Worm (Caenorhabditis elegans) whole organism, young adult: ENCODE measurements around the gene mut-15.

Experiments used
- B0336.3 ChIP-seq: fragments of 200-800 bp; sonication (Bioruptor generic); IDR thresholded peaks from 2 replicates; pipeline ENCODE4 v1.3.6; 2022; ENCODE audit warnings: missing genetic modification characterization, missing compliant biosample characterization
- F23B12.7 ChIP-seq: sonication (generic microtip); optimal IDR thresholded peaks from 2 replicates; lab custom pipeline; 2017; ENCODE audit warnings: missing genetic modification characterization, mild to moderate bottlenecking, missing compliant biosample characterization, antibody characterized with exemption, moderate library complexity; ENCODE audit not compliant: insufficient read depth
- F33H1.4 ChIP-seq: fragments of 200-800 bp; sonication (Bioruptor generic); IDR thresholded peaks from 2 replicates; pipeline ENCODE4 v1.3.6; 2022; ENCODE audit warnings: missing genetic modification reagents, missing genetic modification characterization, missing compliant biosample characterization
- F57A8.1 ChIP-seq: fragments of 200-800 bp; sonication (Bioruptor generic); optimal IDR thresholded peaks from 2 replicates; lab custom pipeline; 2018; ENCODE audit warnings: mild to moderate bottlenecking, missing genetic modification characterization, moderate library complexity, missing compliant biosample characterization
- F57C9.4 ChIP-seq: sonication (generic microtip); optimal IDR thresholded peaks from 2 replicates; lab custom pipeline; 2017; ENCODE audit warnings: mild to moderate bottlenecking, missing genetic modification characterization, missing compliant biosample characterization
- Y53G8AR.9 ChIP-seq: fragments of 200-800 bp; sonication (Bioruptor generic); conservative IDR thresholded peaks from 2 replicates; pipeline ENCODE4 v1.3.6; 2022; ENCODE audit warnings: missing genetic modification reagents, missing genetic modification characterization, missing compliant biosample characterization
- Y67H2A.10 ChIP-seq: fragments of 200-800 bp; sonication (Bioruptor generic); conservative IDR thresholded peaks from 2 replicates; pipeline ENCODE4 v1.3.6; 2022; ENCODE audit warnings: missing genetic modification reagents, missing genetic modification characterization, missing compliant biosample characterization
- akir-1 ChIP-seq: fragments of 200-800 bp; sonication (Bioruptor generic); optimal IDR thresholded peaks from 2 replicates; lab custom pipeline; 2018; ENCODE audit warnings: mild to moderate bottlenecking, missing genetic modification characterization, moderate library complexity, missing compliant biosample characterization
- ama-1 ChIP-seq, 3 experiments: fragments of 150-350 bp in 1 of 3; sonication (generic microtip) in 2 of 3; optimal IDR thresholded peaks; 2 replicates each; lab custom pipeline; 2014 to 2018; ENCODE audit warnings: missing biosample characterization in 2 of 3, missing genetic modification characterization in 2 of 3, missing genetic modification reagents in 2 of 3
- aptf-3 ChIP-seq: fragments of 200-800 bp; sonication (Bioruptor generic); IDR thresholded peaks from 2 replicates; pipeline ENCODE4 v1.3.6; 2022; ENCODE audit warnings: missing genetic modification characterization, missing compliant biosample characterization
- atf-7 ChIP-seq: sonication (generic microtip); optimal IDR thresholded peaks from 2 replicates; lab custom pipeline; 2017; ENCODE audit warnings: mild to moderate bottlenecking, missing genetic modification characterization, missing compliant biosample characterization
- attf-6 ChIP-seq: fragments of 200-800 bp; sonication (Bioruptor generic); IDR thresholded peaks from 2 replicates; pipeline ENCODE4 v1.3.6; 2022; ENCODE audit warnings: missing genetic modification reagents, missing genetic modification characterization, missing compliant biosample characterization
- bed-2 ChIP-seq: fragments of 200-800 bp; sonication (Bioruptor generic); IDR thresholded peaks from 2 replicates; pipeline ENCODE4 v1.3.6; 2022; ENCODE audit warnings: missing genetic modification reagents, missing genetic modification characterization, missing compliant biosample characterization
- cebp-1 ChIP-seq, 2 experiments: fragments of 200-800 bp in 1 of 2; sonication (Bioruptor generic) in 1 of 2; sonication (generic microtip) in 1 of 2; IDR thresholded peaks in 1 of 2; optimal IDR thresholded peaks in 1 of 2; 2 replicates each; pipeline versions ENCODE4 v1.3.6 to Lab custom; 2017 to 2022; ENCODE audit warnings: missing compliant biosample characterization in 2 of 2, missing genetic modification characterization in 2 of 2, mild to moderate bottlenecking in 1 of 2, missing genetic modification reagents in 1 of 2, moderate library complexity in 1 of 2
- ceh-91 ChIP-seq: fragments of 200-800 bp; sonication (Bioruptor generic); IDR thresholded peaks from 2 replicates; pipeline ENCODE4 v1.3.6; 2022; ENCODE audit warnings: missing genetic modification reagents, missing genetic modification characterization, missing compliant biosample characterization
- chd-7 ChIP-seq: sonication (generic microtip); optimal IDR thresholded peaks from 2 replicates; lab custom pipeline; 2016; ENCODE audit warnings: mild to moderate bottlenecking, missing genetic modification characterization, moderate library complexity, missing compliant biosample characterization
- die-1 ChIP-seq: sonication (generic microtip); optimal IDR thresholded peaks from 2 replicates; lab custom pipeline; 2016; ENCODE audit warnings: missing genotype, mild to moderate bottlenecking, missing genetic modification characterization, missing compliant biosample characterization
- efl-1 ChIP-seq: fragments of 150-350 bp; optimal IDR thresholded peaks from 2 replicates; lab custom pipeline; 2014; ENCODE audit warnings: missing biosample characterization, missing genetic modification reagents, missing genetic modification characterization
- egl-18 ChIP-seq: fragments of 200-800 bp; sonication (Bioruptor generic); IDR thresholded peaks from 2 replicates; pipeline ENCODE4 v1.3.6; 2022; ENCODE audit warnings: missing genetic modification reagents, missing genetic modification characterization, missing compliant biosample characterization
- egl-44 ChIP-seq: fragments of 200-800 bp; sonication (Bioruptor generic); IDR thresholded peaks from 2 replicates; pipeline ENCODE4 v1.3.6; 2022; ENCODE audit warnings: missing genetic modification reagents, missing genetic modification characterization, missing compliant biosample characterization
- egrh-3 ChIP-seq: fragments of 200-800 bp; sonication (Bioruptor generic); IDR thresholded peaks from 2 replicates; pipeline ENCODE4 v1.3.6; 2022; ENCODE audit warnings: missing genetic modification reagents, missing genetic modification characterization, missing compliant biosample characterization
- ekl-4 ChIP-seq: fragments of 200-800 bp; sonication (Bioruptor generic); IDR thresholded peaks from 2 replicates; pipeline ENCODE4 v1.3.6; 2022; ENCODE audit warnings: missing genetic modification reagents, missing genetic modification characterization, missing compliant biosample characterization
- fkh-3 ChIP-seq: sonication (generic microtip); optimal IDR thresholded peaks from 2 replicates; lab custom pipeline; 2016; ENCODE audit warnings: mild to moderate bottlenecking, missing genetic modification characterization, missing compliant biosample characterization
- gei-17 ChIP-seq: fragments of 200-800 bp; sonication (Bioruptor generic); optimal IDR thresholded peaks from 2 replicates; lab custom pipeline; 2018; ENCODE audit warnings: mild to moderate bottlenecking, missing genetic modification characterization, missing compliant biosample characterization
- him-1 ChIP-seq: sonication (generic microtip); optimal IDR thresholded peaks from 2 replicates; lab custom pipeline; 2016; ENCODE audit warnings: missing genotype, missing genetic modification reagents, missing genetic modification characterization, missing compliant biosample characterization
- hrde-1 ChIP-seq: sonication (generic microtip); optimal IDR thresholded peaks from 2 replicates; lab custom pipeline; 2016; ENCODE audit warnings: missing genetic modification characterization, mild to moderate bottlenecking, missing compliant biosample characterization, moderate library complexity, missing genotype, missing genetic modification reagents, borderline replicate concordance
- let-526 ChIP-seq: fragments of 200-800 bp; sonication (Bioruptor generic); IDR thresholded peaks from 2 replicates; pipeline ENCODE4 v1.3.6; 2022; ENCODE audit warnings: missing genetic modification reagents, missing genetic modification characterization, missing compliant biosample characterization
- let-607 ChIP-seq, 2 experiments: fragments of 200-800 bp in 1 of 2; sonication (Bioruptor generic) in 1 of 2; sonication (generic microtip) in 1 of 2; optimal IDR thresholded peaks; 2 replicates each; lab custom pipeline; 2016 to 2018; ENCODE audit warnings: mild to moderate bottlenecking in 2 of 2, missing compliant biosample characterization in 2 of 2, missing genetic modification characterization in 2 of 2, moderate library complexity in 2 of 2, missing genotype in 1 of 2
- lin-26 ChIP-seq: fragments of 200-800 bp; sonication (Bioruptor generic); IDR thresholded peaks from 2 replicates; pipeline ENCODE4 v1.3.6; 2022; ENCODE audit warnings: missing genetic modification reagents, missing genetic modification characterization, missing compliant biosample characterization
- lin-40 ChIP-seq: sonication (generic microtip); optimal IDR thresholded peaks from 2 replicates; lab custom pipeline; 2016; ENCODE audit warnings: missing genetic modification characterization, mild to moderate bottlenecking, missing compliant biosample characterization, missing genotype, missing genetic modification reagents
- mel-28 ChIP-seq: sonication (generic microtip); optimal IDR thresholded peaks from 2 replicates; lab custom pipeline; 2016; ENCODE audit warnings: borderline replicate concordance, mild to moderate bottlenecking, missing genetic modification characterization, missing compliant biosample characterization
- mxl-1 ChIP-seq: sonication (generic microtip); optimal IDR thresholded peaks from 2 replicates; lab custom pipeline; 2016; ENCODE audit warnings: missing genetic modification characterization, missing compliant biosample characterization
- nfya-1 ChIP-seq: sonication (generic microtip); optimal IDR thresholded peaks from 2 replicates; lab custom pipeline; 2017; ENCODE audit warnings: antibody characterized with exemption, missing compliant biosample characterization, missing genetic modification characterization, borderline replicate concordance; ENCODE audit not compliant: insufficient read depth
- nfyb-1 ChIP-seq: fragments of 200-800 bp; sonication (Bioruptor generic); IDR thresholded peaks from 2 replicates; pipeline ENCODE4 v1.3.6; 2022; ENCODE audit warnings: missing genetic modification reagents, missing genetic modification characterization, missing compliant biosample characterization
- nhr-179 ChIP-seq: sonication (generic microtip); optimal IDR thresholded peaks from 2 replicates; lab custom pipeline; 2016; ENCODE audit warnings: mild to moderate bottlenecking, missing genetic modification characterization, missing compliant biosample characterization
- nhr-80 ChIP-seq: sonication (generic microtip); optimal IDR thresholded peaks from 2 replicates; lab custom pipeline; 2016; ENCODE audit warnings: missing genetic modification characterization, missing compliant biosample characterization
- pha-4 ChIP-seq: fragments of 150-350 bp; sonication (generic microtip); optimal IDR thresholded peaks from 2 replicates; lab custom pipeline; 2014; ENCODE audit warnings: missing biosample characterization, missing genetic modification reagents, missing genetic modification characterization
- rcor-1 ChIP-seq: fragments of 200-800 bp; sonication (Bioruptor generic); IDR thresholded peaks from 2 replicates; pipeline ENCODE4 v1.3.6; 2022; ENCODE audit warnings: missing genetic modification reagents, missing genetic modification characterization, missing compliant biosample characterization
- rpc-1 ChIP-seq, 2 experiments: fragments of 150-350 bp in 1 of 2; sonication (generic microtip) in 1 of 2; optimal IDR thresholded peaks; 2 replicates each; lab custom pipeline; 2014 to 2018; ENCODE audit warnings: missing biosample characterization in 1 of 2, missing genetic modification characterization in 1 of 2, missing genetic modification reagents in 1 of 2, missing genotype in 1 of 2
- sdz-38 ChIP-seq: sonication (generic microtip); optimal IDR thresholded peaks from 2 replicates; lab custom pipeline; 2016; ENCODE audit warnings: missing genotype, missing genetic modification characterization, missing compliant biosample characterization
- snpc-1.3 ChIP-seq: sonication (generic microtip); optimal IDR thresholded peaks from 2 replicates; lab custom pipeline; 2017; ENCODE audit warnings: missing genetic modification characterization, mild to moderate bottlenecking, missing compliant biosample characterization, antibody characterized with exemption, moderate library complexity, missing genotype, missing genetic modification reagents; ENCODE audit not compliant: insufficient read depth
- snpc-4 ChIP-seq, 5 experiments: fragments of 150-350 bp in 1 of 5; sonication (generic microtip) in 4 of 5; optimal IDR thresholded peaks; 2 replicates each; lab custom pipeline; 2014 to 2018; ENCODE audit warnings: missing genetic modification characterization in 5 of 5, missing biosample characterization in 3 of 5, antibody characterized with exemption in 2 of 5, mild to moderate bottlenecking in 2 of 5, missing compliant biosample characterization in 2 of 5, missing genotype in 2 of 5, moderate library complexity in 2 of 5, missing genetic modification reagents in 1 of 5
- tbx-9 ChIP-seq: sonication (generic microtip); optimal IDR thresholded peaks from 2 replicates; lab custom pipeline; 2016; ENCODE audit warnings: borderline replicate concordance, missing genetic modification characterization, inconsistent platforms, missing compliant biosample characterization
- zim-3 ChIP-seq: sonication (generic microtip); optimal IDR thresholded peaks from 2 replicates; lab custom pipeline; 2017; ENCODE audit warnings: mild to moderate bottlenecking, missing genetic modification characterization, moderate library complexity, missing compliant biosample characterization
- ztf-6 ChIP-seq: fragments of 200-800 bp; sonication (Bioruptor generic); IDR thresholded peaks from 2 replicates; pipeline ENCODE4 v1.3.6; 2022; ENCODE audit warnings: missing genetic modification reagents, missing genetic modification characterization, missing compliant biosample characterization

The mut-15 gene

DNA sequence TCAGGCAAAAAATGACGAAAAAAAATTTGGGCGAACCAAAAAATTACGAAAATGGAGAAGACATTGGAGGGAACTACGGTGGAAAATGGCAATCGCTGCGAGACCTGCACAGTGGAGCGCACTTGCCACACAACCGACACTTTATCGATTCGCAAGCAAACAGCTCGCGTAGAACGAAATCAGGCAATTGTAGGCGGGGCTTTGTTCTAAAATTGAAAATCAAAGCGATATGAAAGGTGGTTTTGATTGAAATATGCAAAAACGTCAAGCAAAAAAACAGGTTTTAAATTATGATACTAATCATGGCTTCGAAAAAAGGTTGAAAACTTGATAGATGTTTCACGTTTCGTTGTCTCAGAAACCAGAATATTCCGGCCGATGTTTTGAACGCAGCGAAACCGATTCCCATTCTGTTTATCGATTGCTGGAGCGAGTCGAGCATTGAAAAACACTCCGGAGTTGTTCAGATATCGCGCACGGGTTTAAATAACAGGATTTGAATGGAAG is at the start of gene mut-15, which contains the start of gene fib-1:
Gene mut-15, plus strand, starts transcription at position 360 of the 507 bp plus-strand sequence.
Gene fib-1, minus strand, starts transcription at position 40 of the 507 bp plus-strand sequence.
- TF ChIP-seq ekl-4 = peak; percentile 84
- TF ChIP-seq B0336.3 (GFP tag; lab: Robert Waterston, UW) = peak; percentile 51; the same call in 1 of the 2 replicates
- peak; percentile 85 for TF ChIP-seq pha-4 (tag; lab: Kevin White, UChicago)
- no peak for TF ChIP-seq mel-28 (tag; lab: Kevin White, UChicago)
- TF ChIP-seq atf-7 (tag; lab: Kevin White, UChicago) = peak; percentile 34
- no peak for TF ChIP-seq ztf-6 (GFP tag; lab: Robert Waterston, UW)
- TF ChIP-seq tbx-9 (tag; lab: Kevin White, UChicago) = no peak
- peak; percentile 66; the same call in 1 of the 2 replicates for TF ChIP-seq bed-2
- TF ChIP-seq zim-3 (tag; lab: Kevin White, UChicago) = no peak
- TF ChIP-seq F57A8.1 (GFP tag; lab: Kevin White, UChicago) = no peak
- 0 out of 2 replicates have a peak, but pooled peaks have one; percentile 61 for TF ChIP-seq let-526 (GFP tag; lab: Robert Waterston, UW)
- no peak for TF ChIP-seq egrh-3 (GFP tag; lab: Robert Waterston, UW)
- peak; percentile 86 for TF ChIP-seq F23B12.7 (tag; lab: Kevin White, UChicago)
- TF ChIP-seq Y67H2A.10 = peak; percentile 76; the same call in 1 of the 2 replicates
- TF ChIP-seq chd-7 (tag; lab: Kevin White, UChicago) = peak; percentile 13
- TF ChIP-seq nfyb-1 = peak; percentile 87
- peak; percentile 46; the same call in 1 of the 2 replicates for TF ChIP-seq cebp-1 (GFP tag; IDR thresholded peaks at IDR 0.05; lab: Robert Waterston, UW)
- peak; percentile 84 for TF ChIP-seq cebp-1 (tag; optimal IDR thresholded peaks at IDR 0.05; lab: Kevin White, UChicago)
- TF ChIP-seq lin-40 (tag; lab: Kevin White, UChicago) = peak; percentile 86
- TF ChIP-seq rpc-1 (optimal IDR thresholded peaks at IDR 0.05; lab: Kevin White, UChicago) = no peak
- no peak for TF ChIP-seq rpc-1 (tag; optimal IDR thresholded peaks at IDR 0.05; lab: Kevin White, UChicago)
- 0 out of 2 replicates have a peak, but pooled peaks have one; percentile 45 for TF ChIP-seq egl-44
- no peak for TF ChIP-seq ama-1 (optimal IDR thresholded peaks at IDR 0.05; lab: Kevin White, UChicago)
- TF ChIP-seq ama-1 (GFP tag; optimal IDR thresholded peaks at IDR 0.05; lab: Kevin White, UChicago) = no peak
- peak; percentile 49 for TF ChIP-seq snpc-1.3
- TF ChIP-seq die-1 (tag; lab: Kevin White, UChicago) = no peak
- peak in 1 of 2 experiments; percentile 52 for TF ChIP-seq let-607 (tag; optimal IDR thresholded peaks at IDR 0.05; lab: Kevin White, UChicago)
- no peak for TF ChIP-seq egl-18 (GFP tag; lab: Robert Waterston, UW)
- peak; percentile 88 for TF ChIP-seq ceh-91 (GFP tag; lab: Robert Waterston, UW)
- peak; percentile 82 for TF ChIP-seq Y53G8AR.9 (GFP tag; lab: Robert Waterston, UW)
- no peak for TF ChIP-seq hrde-1 (tag; lab: Kevin White, UChicago)
- TF ChIP-seq attf-6 = 0 out of 2 replicates have a peak, but pooled peaks have one; percentile 42
- peak; percentile 98 for TF ChIP-seq F33H1.4 (GFP tag; lab: Robert Waterston, UW)
- TF ChIP-seq gei-17 (GFP tag; lab: Kevin White, UChicago) = no peak
- peak; percentile 18 for TF ChIP-seq him-1 (tag; lab: Kevin White, UChicago)
- TF ChIP-seq nhr-179 (tag; lab: Kevin White, UChicago) = no peak
- TF ChIP-seq nhr-80 = peak; percentile 56
- no peak for TF ChIP-seq F57C9.4 (tag; lab: Kevin White, UChicago)
- no peak for TF ChIP-seq fkh-3 (tag; lab: Kevin White, UChicago)
- TF ChIP-seq aptf-3 (GFP tag; lab: Robert Waterston, UW) = no peak
- peak; percentile 86 for TF ChIP-seq rcor-1 (GFP tag; lab: Robert Waterston, UW)
- no peak for TF ChIP-seq mxl-1 (tag; lab: Kevin White, UChicago)
- peak; percentile 66 for TF ChIP-seq efl-1 (GFP tag; lab: Kevin White, UChicago)
- peak; percentile 47 for TF ChIP-seq akir-1 (GFP tag; lab: Kevin White, UChicago)
- peak; percentile 69 for TF ChIP-seq snpc-4 (GFP tag; optimal IDR thresholded peaks at IDR 0.05; lab: Kevin White, UChicago)
- TF ChIP-seq snpc-4 (tag; optimal IDR thresholded peaks at IDR 0.05; lab: Kevin White, UChicago) = peak; percentile 66 to 83 (median 75)
- TF ChIP-seq sdz-38 (tag; lab: Kevin White, UChicago) = no peak
- TF ChIP-seq nfya-1 (tag; lab: Kevin White, UChicago) = no peak
- no peak for TF ChIP-seq lin-26 (GFP tag; lab: Robert Waterston, UW)
